Fruit fly (Drosophila melanogaster): ENCODE measurements around the gene Gnpnat.

Gene Gnpnat

DNA sequence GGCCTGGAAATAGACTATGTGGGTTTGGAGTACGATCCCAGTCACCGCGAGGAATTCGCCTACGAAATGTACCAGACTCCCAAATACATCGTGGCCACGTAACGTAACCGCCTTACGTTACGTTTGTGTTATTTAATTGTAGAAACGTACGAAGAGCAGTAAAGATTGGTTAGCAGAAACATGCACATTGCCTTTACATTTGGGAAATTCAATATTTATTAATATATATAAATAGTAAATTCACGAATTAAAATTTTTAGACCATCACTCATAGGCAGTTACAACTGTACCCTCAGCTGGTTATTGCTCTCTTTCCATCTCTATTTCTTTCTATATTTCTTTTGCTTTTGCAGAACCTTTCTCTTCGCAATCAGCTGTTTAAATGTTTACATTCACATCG is at the start of gene Gnpnat:
TSS of gene Gnpnat (plus strand) at position 385 of the 400 bp plus-strand sequence.
- TF ChIP-seq CG11617 (GFP tag; optimal IDR thresholded peaks at IDR 0.05): peak; percentile 61
- no peak for TF ChIP-seq Crg-1 (GFP tag; optimal IDR thresholded peaks at IDR 0.05)
- no peak for TF ChIP-seq Clk (GFP tag; optimal IDR thresholded peaks at IDR 0.05)
- TF ChIP-seq CG14711 (tag; optimal IDR thresholded peaks at IDR 0.05): peak; percentile 54
- peak; percentile 73 for TF ChIP-seq CG33017 (tag; optimal IDR thresholded peaks at IDR 0.05)
- peak; percentile 33 for TF ChIP-seq Mnt (GFP tag; optimal IDR thresholded peaks at IDR 0.05)
- peak; percentile 59 for TF ChIP-seq CG12768 (GFP tag; optimal IDR thresholded peaks at IDR 0.05)
- no peak for TF ChIP-seq ovo (GFP tag; optimal IDR thresholded peaks at IDR 0.05)
- TF ChIP-seq CG7101 (tag; optimal IDR thresholded peaks at IDR 0.05): peak; percentile 71
- peak; percentile 15 for TF ChIP-seq pad (GFP tag; optimal IDR thresholded peaks at IDR 0.05)
- peak; percentile 54 for TF ChIP-seq CG7045 (GFP tag; optimal IDR thresholded peaks at IDR 0.05)
- peak; percentile 37 for TF ChIP-seq bab1 (GFP tag; optimal IDR thresholded peaks at IDR 0.05)

- TF ChIP-seq Crg-1 (GFP tag; optimal IDR thresholded peaks at IDR 0.05): no peak
- no peak for TF ChIP-seq CG12768 (GFP tag; optimal IDR thresholded peaks at IDR 0.05)
- no peak for TF ChIP-seq pad (GFP tag; optimal IDR thresholded peaks at IDR 0.05)
- TF ChIP-seq Mnt (GFP tag; optimal IDR thresholded peaks at IDR 0.05): no peak
- TF ChIP-seq kay (GFP tag; ENCODE audit: borderline replicate concordance): no peak
- TF ChIP-seq toe (GFP tag; optimal IDR thresholded peaks at IDR 0.05): no peak
- no peak for TF ChIP-seq CG7101 (tag; optimal IDR thresholded peaks at IDR 0.05)
- no peak for TF ChIP-seq ovo (GFP tag; optimal IDR thresholded peaks at IDR 0.05)
- no peak for TF ChIP-seq cnc (optimal IDR thresholded peaks at IDR 0.05)
- TF ChIP-seq tj (GFP tag; optimal IDR thresholded peaks at IDR 0.05): no peak
- no peak for TF ChIP-seq CG33017 (tag; optimal IDR thresholded peaks at IDR 0.05)
- no peak for TF ChIP-seq CG1620 (GFP tag; optimal IDR thresholded peaks at IDR 0.05)
- no peak for TF ChIP-seq Clk (GFP tag; optimal IDR thresholded peaks at IDR 0.05)
- TF ChIP-seq CG11617 (GFP tag; optimal IDR thresholded peaks at IDR 0.05): no peak
- TF ChIP-seq bab1 (GFP tag; optimal IDR thresholded peaks at IDR 0.05): no peak
- no peak for TF ChIP-seq Hr96 (GFP tag; optimal IDR thresholded peaks at IDR 0.05)
- no peak for TF ChIP-seq CG7045 (GFP tag; optimal IDR thresholded peaks at IDR 0.05)
- TF ChIP-seq CG5204 (GFP tag; optimal IDR thresholded peaks at IDR 0.05): no peak
- TF ChIP-seq cic (GFP tag; optimal IDR thresholded peaks at IDR 0.05): no peak
- no peak for TF ChIP-seq CG14711 (tag; optimal IDR thresholded peaks at IDR 0.05)
Measured at dm6 chr3R:29689211-29689610, 48.9 kb upstream of the Gnpnat start, which contains the start of gene Obp99c. Gene Obp99c, minus strand, starts transcription at chr3R:29689311.

dm6 chr3R:29689833-29690538 is 48.1 kb upstream of the Gnpnat start:
- TF ChIP-seq CG7101 (tag; optimal IDR thresholded peaks at IDR 0.05) (no peak), cic (GFP tag; optimal IDR thresholded peaks at IDR 0.05) (no peak), CG33017 (tag; optimal IDR thresholded peaks at IDR 0.05) (no peak), CG7045 (GFP tag; optimal IDR thresholded peaks at IDR 0.05) (no peak), toe (GFP tag; optimal IDR thresholded peaks at IDR 0.05) (no peak), CG5204 (GFP tag; optimal IDR thresholded peaks at IDR 0.05) (no peak), pad (GFP tag; optimal IDR thresholded peaks at IDR 0.05) (no peak), cnc (optimal IDR thresholded peaks at IDR 0.05) (no peak), CG14711 (tag; optimal IDR thresholded peaks at IDR 0.05) (no peak), bab1 (GFP tag; optimal IDR thresholded peaks at IDR 0.05) (no peak), Clk (GFP tag; optimal IDR thresholded peaks at IDR 0.05) (no peak), CG1620 (GFP tag; optimal IDR thresholded peaks at IDR 0.05) (no peak), Hr96 (GFP tag; optimal IDR thresholded peaks at IDR 0.05) (no peak), kay (GFP tag; ENCODE audit: borderline replicate concordance) (no peak), tj (GFP tag; optimal IDR thresholded peaks at IDR 0.05) (no peak), Crg-1 (GFP tag; optimal IDR thresholded peaks at IDR 0.05) (no peak), Mnt (GFP tag; optimal IDR thresholded peaks at IDR 0.05) (no peak), CG11617 (GFP tag; optimal IDR thresholded peaks at IDR 0.05) (no peak)

dm6 chr3R:29690539-29690852 is 47.6 kb upstream of the Gnpnat start:
- no peak for TF ChIP-seq cic (GFP tag; optimal IDR thresholded peaks at IDR 0.05)
- TF ChIP-seq kay (GFP tag; ENCODE audit: borderline replicate concordance): no peak
- TF ChIP-seq CG1620 (GFP tag; optimal IDR thresholded peaks at IDR 0.05): no peak
- TF ChIP-seq CG7045 (GFP tag; optimal IDR thresholded peaks at IDR 0.05): no peak
- no peak for TF ChIP-seq Hr96 (GFP tag; optimal IDR thresholded peaks at IDR 0.05)
- TF ChIP-seq toe (GFP tag; optimal IDR thresholded peaks at IDR 0.05): no peak
- TF ChIP-seq Clk (GFP tag; optimal IDR thresholded peaks at IDR 0.05): no peak
- no peak for TF ChIP-seq cnc (optimal IDR thresholded peaks at IDR 0.05)
- no peak for TF ChIP-seq Mnt (GFP tag; optimal IDR thresholded peaks at IDR 0.05)
- no peak for TF ChIP-seq tj (GFP tag; optimal IDR thresholded peaks at IDR 0.05)
- no peak for TF ChIP-seq CG11617 (GFP tag; optimal IDR thresholded peaks at IDR 0.05)
- TF ChIP-seq CG5204 (GFP tag; optimal IDR thresholded peaks at IDR 0.05): no peak
- TF ChIP-seq Crg-1 (GFP tag; optimal IDR thresholded peaks at IDR 0.05): no peak
- no peak for TF ChIP-seq CG14711 (tag; optimal IDR thresholded peaks at IDR 0.05)
- no peak for TF ChIP-seq bab1 (GFP tag; optimal IDR thresholded peaks at IDR 0.05)
- no peak for TF ChIP-seq ovo (GFP tag; optimal IDR thresholded peaks at IDR 0.05)
- TF ChIP-seq CG7101 (tag; optimal IDR thresholded peaks at IDR 0.05): no peak
- TF ChIP-seq CG33017 (tag; optimal IDR thresholded peaks at IDR 0.05): no peak
- TF ChIP-seq pad (GFP tag; optimal IDR thresholded peaks at IDR 0.05): no peak

DNA sequence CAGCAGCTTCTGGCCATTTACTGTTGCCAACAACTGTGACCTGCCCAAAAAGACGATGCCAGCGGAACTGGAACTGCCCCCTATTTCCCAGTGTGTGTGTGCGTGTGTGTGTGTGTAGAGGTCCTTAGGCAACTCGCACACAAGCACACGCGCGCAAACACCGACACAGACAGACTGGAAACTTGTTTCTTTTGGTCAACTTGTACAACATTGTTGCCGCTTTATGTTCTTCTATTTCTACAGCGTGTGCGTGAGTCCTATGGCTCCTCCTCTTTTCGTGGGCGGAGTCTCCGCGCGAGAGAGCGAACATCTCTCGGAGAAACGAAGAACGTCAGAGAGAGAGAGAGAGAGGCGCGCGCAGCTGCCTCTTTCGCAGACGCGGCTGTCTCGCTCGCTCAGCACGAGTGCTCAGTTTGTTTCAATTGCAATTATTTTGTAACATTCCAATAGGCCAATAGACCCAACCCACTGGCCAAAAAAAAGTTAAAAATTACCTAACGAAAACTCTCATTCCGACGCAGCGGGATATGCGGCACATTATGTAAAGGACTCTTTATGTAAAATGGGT is 47.0 kb upstream of the Gnpnat start:
- TF ChIP-seq Clk (GFP tag; optimal IDR thresholded peaks at IDR 0.05) (no peak), Mnt (GFP tag; optimal IDR thresholded peaks at IDR 0.05) (no peak), tj (GFP tag; optimal IDR thresholded peaks at IDR 0.05) (no peak), CG1620 (GFP tag; optimal IDR thresholded peaks at IDR 0.05) (no peak), CG7101 (tag; optimal IDR thresholded peaks at IDR 0.05) (no peak), CG12768 (GFP tag; optimal IDR thresholded peaks at IDR 0.05) (no peak), Hr96 (GFP tag; optimal IDR thresholded peaks at IDR 0.05) (no peak), CG33017 (tag; optimal IDR thresholded peaks at IDR 0.05) (no peak), pad (GFP tag; optimal IDR thresholded peaks at IDR 0.05) (no peak), CG14711 (tag; optimal IDR thresholded peaks at IDR 0.05) (no peak), Crg-1 (GFP tag; optimal IDR thresholded peaks at IDR 0.05) (no peak)

All from whole organism, adult.